Worm (Caenorhabditis elegans) whole organism, L2 larva: ENCODE data around the gene ubh-1.
A peak's percentile ranks its signal among the peaks of the same experiment; 100 is the strongest.

ENCODE experiments used
- C34F6.9 ChIP-seq: fragments of 150-350 bp; optimal IDR thresholded peaks from 2 replicates; lab custom pipeline; 2014; ENCODE audit warnings: missing biosample characterization, missing genetic modification characterization
- F13H6.1 ChIP-seq: sonication (generic microtip); optimal IDR thresholded peaks from 2 replicates; lab custom pipeline; 2016; ENCODE audit warnings: missing genetic modification characterization, missing compliant biosample characterization
- R02D3.7 ChIP-seq: fragments of 150-350 bp; optimal IDR thresholded peaks from 2 replicates; lab custom pipeline; 2014; ENCODE audit warnings: missing biosample characterization, missing genetic modification characterization
- aly-2 ChIP-seq: fragments of 150-350 bp; optimal IDR thresholded peaks from 2 replicates; lab custom pipeline; 2014; ENCODE audit warnings: missing biosample characterization, missing genetic modification characterization
- ama-1 ChIP-seq: fragments of 150-350 bp; optimal IDR thresholded peaks from 2 replicates; lab custom pipeline; 2018; ENCODE audit warnings: inconsistent platforms
- blmp-1 ChIP-seq: sonication (generic microtip); optimal IDR thresholded peaks from 2 replicates; lab custom pipeline; 2017; ENCODE audit warnings: missing genetic modification characterization, mild to moderate bottlenecking, missing compliant biosample characterization, antibody characterized with exemption, moderate library complexity; ENCODE audit not compliant: insufficient read depth
- dmd-4 ChIP-seq: sonication (generic microtip); optimal IDR thresholded peaks from 2 replicates; lab custom pipeline; 2017; ENCODE audit warnings: missing biosample characterization, missing genetic modification characterization
- egl-27 ChIP-seq: sonication (generic microtip); optimal IDR thresholded peaks from 3 replicates; lab custom pipeline; 2017; ENCODE audit warnings: missing biosample characterization, missing genetic modification reagents, missing genetic modification characterization
- elt-1 ChIP-seq: fragments of 150-350 bp; optimal IDR thresholded peaks from 2 replicates; lab custom pipeline; 2014; ENCODE audit warnings: missing biosample characterization, missing genetic modification characterization
- elt-3 ChIP-seq: sonication (generic microtip); optimal IDR thresholded peaks from 2 replicates; lab custom pipeline; 2017; ENCODE audit warnings: missing biosample characterization, missing genetic modification characterization
- lin-11 ChIP-seq: fragments of 150-350 bp; sonication (generic microtip); optimal IDR thresholded peaks from 2 replicates; lab custom pipeline; 2014; ENCODE audit warnings: missing biosample characterization, missing genetic modification characterization, inconsistent platforms, mixed read lengths
- lin-39 ChIP-seq: fragments of 150-350 bp; optimal IDR thresholded peaks from 2 replicates; lab custom pipeline; 2014; ENCODE audit warnings: missing biosample characterization, missing genetic modification reagents, missing genetic modification characterization
- lsy-2 ChIP-seq, 2 experiments: fragments of 150-350 bp in 1 of 2; sonication (generic microtip) in 1 of 2; optimal IDR thresholded peaks; 2 replicates each; lab custom pipeline; 2014 to 2017; ENCODE audit warnings: missing biosample characterization in 2 of 2, missing genetic modification characterization in 2 of 2
- mbf-1 ChIP-seq: sonication (generic microtip); optimal IDR thresholded peaks from 2 replicates; lab custom pipeline; 2017; ENCODE audit warnings: missing biosample characterization, missing genetic modification characterization
- mdl-1 ChIP-seq, 2 experiments: fragments of 150-350 bp in 1 of 2; sonication (generic microtip) in 1 of 2; optimal IDR thresholded peaks; 2 replicates each; lab custom pipeline; 2017; ENCODE audit warnings: missing biosample characterization in 2 of 2, missing genetic modification characterization in 2 of 2
- nhr-12 ChIP-seq: fragments of 150-350 bp; optimal IDR thresholded peaks from 2 replicates; lab custom pipeline; 2014; ENCODE audit warnings: missing biosample characterization, missing genetic modification characterization
- nhr-129 ChIP-seq: fragments of 150-350 bp; optimal IDR thresholded peaks from 2 replicates; lab custom pipeline; 2014; ENCODE audit warnings: missing biosample characterization, missing genetic modification characterization
- nhr-21 ChIP-seq: fragments of 150-350 bp; optimal IDR thresholded peaks from 2 replicates; lab custom pipeline; 2014; ENCODE audit warnings: missing biosample characterization, missing genetic modification characterization
- nhr-23 ChIP-seq: fragments of 150-350 bp; optimal IDR thresholded peaks from 2 replicates; lab custom pipeline; 2014; ENCODE audit warnings: missing biosample characterization, missing genetic modification reagents, missing genetic modification characterization
- nhr-25 ChIP-seq: fragments of 150-350 bp; sonication (generic microtip); optimal IDR thresholded peaks from 3 replicates; lab custom pipeline; 2014; ENCODE audit warnings: missing biosample characterization, missing genetic modification characterization
- nhr-77 ChIP-seq: fragments of 150-350 bp; optimal IDR thresholded peaks from 2 replicates; lab custom pipeline; 2014; ENCODE audit warnings: missing biosample characterization, missing genetic modification characterization
- peb-1 ChIP-seq: fragments of 150-350 bp; optimal IDR thresholded peaks from 2 replicates; lab custom pipeline; 2014; ENCODE audit warnings: missing biosample characterization, missing genetic modification characterization
- sem-4 ChIP-seq: fragments of 150-350 bp; optimal IDR thresholded peaks from 2 replicates; lab custom pipeline; 2014; ENCODE audit warnings: missing biosample characterization, missing genetic modification reagents, missing genetic modification characterization
- sma-3 ChIP-seq: sonication (generic microtip); optimal IDR thresholded peaks from 2 replicates; lab custom pipeline; 2016; ENCODE audit warnings: missing genetic modification reagents, missing genetic modification characterization, missing compliant biosample characterization
- sma-9 ChIP-seq, 2 experiments: fragments of 150-350 bp in 1 of 2; sonication (generic microtip) in 1 of 2; optimal IDR thresholded peaks; 2 replicates each; lab custom pipeline; 2014 to 2016; ENCODE audit warnings: missing genetic modification characterization in 2 of 2, mild to moderate bottlenecking in 1 of 2, missing biosample characterization in 1 of 2, missing compliant biosample characterization in 1 of 2, missing genetic modification reagents in 1 of 2, moderate library complexity in 1 of 2
- snpc-4 ChIP-seq: fragments of 150-350 bp; optimal IDR thresholded peaks from 2 replicates; lab custom pipeline; 2014; ENCODE audit warnings: missing biosample characterization, missing genetic modification characterization
- unc-39 ChIP-seq: fragments of 150-350 bp; optimal IDR thresholded peaks from 2 replicates; lab custom pipeline; 2014; ENCODE audit warnings: missing biosample characterization, missing genetic modification characterization
- unc-55 ChIP-seq: fragments of 150-350 bp; sonication (generic microtip); optimal IDR thresholded peaks from 3 replicates; lab custom pipeline; 2014; ENCODE audit warnings: missing biosample characterization, missing genetic modification reagents, missing genetic modification characterization
- unc-62 ChIP-seq: fragments of 150-350 bp; optimal IDR thresholded peaks from 2 replicates; lab custom pipeline; 2014; ENCODE audit warnings: missing biosample characterization, missing genetic modification reagents, missing genetic modification characterization
- zag-1 ChIP-seq: fragments of 150-350 bp; optimal IDR thresholded peaks from 2 replicates; lab custom pipeline; 2014; ENCODE audit warnings: missing biosample characterization, missing genetic modification characterization
- ztf-1 ChIP-seq: fragments of 200-800 bp; sonication (Bioruptor generic); conservative IDR thresholded peaks from 2 replicates; pipeline ENCODE4 v1.3.6; 2022; ENCODE audit warnings: missing genetic modification characterization, missing compliant biosample characterization
- ztf-4 ChIP-seq: fragments of 150-350 bp; optimal IDR thresholded peaks from 2 replicates; lab custom pipeline; 2014; ENCODE audit warnings: missing biosample characterization, missing genetic modification characterization

ubh-1 gene

DNA sequence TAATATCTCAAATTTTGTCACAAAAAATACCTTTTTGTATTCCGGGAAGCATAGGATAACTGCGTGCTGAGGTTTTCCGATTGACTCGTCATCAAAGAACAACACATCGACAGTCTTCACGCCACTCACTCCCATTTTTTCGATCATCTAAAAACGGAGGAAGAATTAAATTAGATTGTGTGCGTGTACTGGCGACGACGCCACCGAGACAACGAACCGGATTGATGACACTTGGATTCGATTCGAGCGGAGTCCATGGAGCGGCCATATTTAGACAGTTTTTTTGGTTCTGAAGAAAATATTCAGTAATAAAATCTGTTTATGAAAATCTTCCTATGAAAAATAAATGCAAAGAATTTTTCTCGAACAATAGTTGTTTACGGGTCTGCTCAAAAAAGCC lies at the start of gene ubh-1:
TSS of gene ubh-1 (minus strand) at position 289 of the 400 bp plus-strand sequence.
- no peak for TF ChIP-seq nhr-129
- TF ChIP-seq dmd-4 (tag; lab: Kevin White, UChicago), result no peak

DNA sequence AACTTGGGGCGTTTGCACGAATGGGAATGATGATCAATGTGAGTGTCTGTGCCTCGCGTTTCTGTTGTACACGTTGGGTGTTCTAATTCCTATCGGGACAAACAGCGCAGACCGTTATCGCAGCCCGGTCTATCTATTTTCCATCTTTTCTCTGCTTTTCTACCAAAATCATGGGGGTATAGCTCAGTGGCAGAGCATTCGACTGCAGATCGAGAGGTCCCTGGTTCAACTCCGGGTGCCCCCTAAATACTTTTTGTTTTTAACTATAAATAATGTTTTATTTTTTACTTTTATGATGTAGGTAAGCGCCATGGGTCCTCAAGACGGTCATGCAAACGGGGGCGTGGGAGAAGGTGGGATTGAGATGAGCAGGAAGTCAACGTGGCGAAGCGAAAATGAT lies 48.4 kb upstream of the ubh-1 start:
- TF ChIP-seq sma-3 (GFP tag; lab: Kevin White, UChicago) (peak; percentile 7), mdl-1 (tag; optimal IDR thresholded peaks at IDR 0.05; lab: Kevin White, UChicago) (no peak), sma-9 (GFP tag; optimal IDR thresholded peaks at IDR 0.05; lab: Kevin White, UChicago) (peak; percentile 4), sma-9 (tag; optimal IDR thresholded peaks at IDR 0.05; lab: Kevin White, UChicago) (no peak)

- no peak for TF ChIP-seq mbf-1
- no peak for TF ChIP-seq nhr-23 (tag; lab: Kevin White, UChicago)
- no peak for TF ChIP-seq peb-1 (tag; lab: Kevin White, UChicago)
- no peak for TF ChIP-seq F13H6.1 (tag; lab: Kevin White, UChicago)
- TF ChIP-seq nhr-12 (tag; lab: Kevin White, UChicago), result no peak
- TF ChIP-seq nhr-77 (tag; lab: Kevin White, UChicago), result no peak
- TF ChIP-seq ama-1 (lab: Kevin White, UChicago), result no peak
- no peak for TF ChIP-seq ztf-1
- no peak for TF ChIP-seq lin-11 (tag; lab: Kevin White, UChicago)
- TF ChIP-seq mdl-1 (tag; optimal IDR thresholded peaks at IDR 0.05; lab: Kevin White, UChicago), result no peak
- TF ChIP-seq unc-62, result no peak
- no peak for TF ChIP-seq lsy-2 (tag; optimal IDR thresholded peaks at IDR 0.05; lab: Kevin White, UChicago)
- TF ChIP-seq sma-3 (GFP tag; lab: Kevin White, UChicago), result no peak
- TF ChIP-seq ztf-4 (tag; lab: Kevin White, UChicago), result no peak
- no peak for TF ChIP-seq elt-1
- TF ChIP-seq, all 48 proteins: peak for 0
Measured at ce11 chrV:6559105-6559504, 47.9 kb upstream of the ubh-1 start, which contains the start of gene spp-26. spp-26 (minus strand) TSS chrV:6559205.

- no peak for TF ChIP-seq unc-55 (GFP tag; lab: Kevin White, UChicago)
- no peak for TF ChIP-seq zag-1 (tag; lab: Kevin White, UChicago)
- TF ChIP-seq nhr-129, result no peak
- TF ChIP-seq nhr-23 (tag; lab: Kevin White, UChicago), result no peak
- no peak for TF ChIP-seq R02D3.7 (tag; lab: Kevin White, UChicago)
- no peak for TF ChIP-seq nhr-12 (tag; lab: Kevin White, UChicago)
Measured at ce11 chrV:6558103-6558502, 46.9 kb upstream of the ubh-1 start, which contains the start of gene spp-20. spp-20 (minus strand) TSS chrV:6558203.

DNA sequence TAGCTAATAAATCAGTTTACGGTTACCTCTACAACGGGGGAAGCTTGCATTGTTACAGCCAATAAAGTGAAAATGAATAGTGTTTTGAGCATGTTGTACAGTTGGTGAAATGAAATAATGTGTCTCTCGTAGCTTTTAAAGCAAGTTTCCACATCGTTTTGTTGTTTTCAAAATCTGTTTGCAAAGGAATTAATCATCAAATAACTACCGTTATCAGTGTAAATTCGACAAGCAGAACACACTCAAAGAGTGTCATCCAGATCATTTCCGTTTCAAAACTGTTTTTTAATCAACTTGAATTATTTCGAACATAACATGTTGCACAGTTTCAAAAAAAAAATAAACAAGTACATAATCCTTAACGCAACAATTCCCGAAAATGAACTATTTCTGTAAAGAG lies 45.8 kb upstream of the ubh-1 start, which contains the start of gene spp-27:
TSS of gene spp-27 (minus strand) at position 101 of the 400 bp plus-strand sequence.
- TF ChIP-seq elt-1 (no peak), lsy-2 (tag; optimal IDR thresholded peaks at IDR 0.05; lab: Kevin White, UChicago) (no peak), nhr-129 (no peak), dmd-4 (tag; lab: Kevin White, UChicago) (no peak), sem-4 (tag; lab: Kevin White, UChicago) (no peak), zag-1 (tag; lab: Kevin White, UChicago) (no peak), mbf-1 (no peak), C34F6.9 (tag; lab: Kevin White, UChicago) (no peak), elt-3 (no peak), peb-1 (tag; lab: Kevin White, UChicago) (no peak), egl-27 (no peak), snpc-4 (tag; lab: Kevin White, UChicago) (no peak), nhr-25 (tag; lab: Kevin White, UChicago) (no peak), R02D3.7 (tag; lab: Kevin White, UChicago) (no peak), unc-39 (tag; lab: Kevin White, UChicago) (no peak), ama-1 (lab: Kevin White, UChicago) (no peak), aly-2 (tag; lab: Kevin White, UChicago) (no peak), mdl-1 (tag; optimal IDR thresholded peaks at IDR 0.05; lab: Kevin White, UChicago) (no peak), sma-9 (GFP tag; optimal IDR thresholded peaks at IDR 0.05; lab: Kevin White, UChicago) (no peak), sma-9 (tag; optimal IDR thresholded peaks at IDR 0.05; lab: Kevin White, UChicago) (no peak), ztf-1 (no peak)

DNA sequence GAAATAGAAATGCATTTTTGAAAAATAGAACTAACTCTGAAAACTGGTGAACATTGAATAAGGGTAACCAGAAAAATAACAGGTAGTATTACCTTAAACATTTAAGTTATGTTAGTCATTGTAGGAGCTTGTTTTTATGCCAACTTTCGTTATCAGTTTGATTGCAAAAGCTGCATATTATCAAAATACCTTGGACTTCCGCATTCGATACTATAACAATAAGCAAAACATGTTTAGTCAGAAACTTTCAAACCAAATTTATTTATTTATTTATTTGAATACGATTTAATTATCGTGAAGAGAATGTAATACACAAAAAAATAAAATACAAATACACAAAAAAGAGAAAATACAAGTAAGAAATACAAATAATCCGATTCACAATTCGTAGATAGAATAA lies 43.1 kb upstream of the ubh-1 start, which contains the start of gene K04A8.19:
TSS of gene K04A8.19 (minus strand) at position 101 of the 400 bp plus-strand sequence.
- TF ChIP-seq ztf-4 (tag; lab: Kevin White, UChicago) (no peak), blmp-1 (tag; lab: Kevin White, UChicago) (no peak), nhr-21 (tag; lab: Kevin White, UChicago) (no peak), nhr-129 (no peak), elt-1 (no peak), sma-9 (GFP tag; optimal IDR thresholded peaks at IDR 0.05; lab: Kevin White, UChicago) (no peak), sma-9 (tag; optimal IDR thresholded peaks at IDR 0.05; lab: Kevin White, UChicago) (no peak), lin-39 (tag; lab: Kevin White, UChicago) (no peak), C34F6.9 (tag; lab: Kevin White, UChicago) (no peak)
